Fruit fly (Drosophila melanogaster) whole organism, embryonic: ENCODE data around the gene rhea.

Experiments
- CG1024 ChIP-seq: fragments of 200-800 bp; sonication (Bioruptor generic); IDR thresholded peaks from 2 replicates; pipeline ENCODE4 v1.3.6; 2022; ENCODE audit warnings: missing biosample characterization, missing genetic modification characterization
- CG10267 ChIP-seq: fragments of 200-800 bp; sonication (Bioruptor generic); optimal IDR thresholded peaks from 2 replicates; lab custom pipeline; 2018; ENCODE audit warnings: missing biosample characterization, mild to moderate bottlenecking, missing genetic modification characterization, moderate library complexity
- CG11093 ChIP-seq: fragments of 200-800 bp; sonication (Bioruptor generic); IDR thresholded peaks from 3 replicates; pipeline ENCODE4 v1.3.6; 2022; ENCODE audit warnings: missing biosample characterization, missing genetic modification characterization
- CG12769 ChIP-seq: fragments of 200-800 bp; sonication (Bioruptor generic); optimal IDR thresholded peaks from 2 replicates; lab custom pipeline; 2019; ENCODE audit warnings: missing biosample characterization, mild to moderate bottlenecking, missing genetic modification characterization, moderate library complexity
- CG13287 ChIP-seq: fragments of 200-800 bp; sonication (Bioruptor generic); IDR thresholded peaks from 2 replicates; pipeline ENCODE4 v1.3.6; 2022; ENCODE audit warnings: missing biosample characterization, missing genetic modification characterization; ENCODE audit not compliant: partially characterized antibody
- CG15011 ChIP-seq: fragments of 200-800 bp; sonication (Bioruptor generic); optimal IDR thresholded peaks from 3 replicates; lab custom pipeline; 2018; ENCODE audit warnings: missing biosample characterization, mild to moderate bottlenecking, missing genetic modification characterization
- CG15479 ChIP-seq: fragments of 200-800 bp; sonication (Bioruptor generic); optimal IDR thresholded peaks from 3 replicates; lab custom pipeline; 2019; ENCODE audit warnings: missing biosample characterization, mild to moderate bottlenecking, missing genetic modification characterization, moderate library complexity
- CG15601 ChIP-seq: fragments of 200-800 bp; sonication (Bioruptor generic); optimal IDR thresholded peaks from 3 replicates; lab custom pipeline; 2019; ENCODE audit warnings: missing biosample characterization, mild to moderate bottlenecking, missing genetic modification characterization, moderate library complexity
- CG15696 ChIP-seq: fragments of 200-800 bp; sonication (Bioruptor generic); optimal IDR thresholded peaks from 2 replicates; lab custom pipeline; 2019; ENCODE audit warnings: missing biosample characterization, mild to moderate bottlenecking, missing genetic modification characterization, moderate library complexity
- CG18476 ChIP-seq: fragments of 200-800 bp; sonication (Bioruptor generic); optimal IDR thresholded peaks from 2 replicates; lab custom pipeline; 2016; ENCODE audit warnings: missing biosample characterization, mild to moderate bottlenecking, missing genetic modification characterization
- CG2712 ChIP-seq: fragments of 200-800 bp; optimal IDR thresholded peaks from 3 replicates; lab custom pipeline; 2019; ENCODE audit warnings: missing biosample characterization, mild to moderate bottlenecking, missing genetic modification characterization, moderate library complexity
- CG4424 ChIP-seq: fragments of 200-800 bp; sonication (Bioruptor generic); optimal IDR thresholded peaks from 3 replicates; lab custom pipeline; 2016; ENCODE audit warnings: missing biosample characterization, missing genetic modification characterization
- CG6254 ChIP-seq: fragments of 200-800 bp; sonication (Bioruptor generic); optimal IDR thresholded peaks from 3 replicates; lab custom pipeline; 2017; ENCODE audit warnings: mild to moderate bottlenecking, missing biosample characterization, missing genetic modification reagents, missing genetic modification characterization
- CG6689 ChIP-seq: fragments of 200-800 bp; sonication (Bioruptor generic); IDR thresholded peaks from 2 replicates; pipeline ENCODE4 v1.3.6; 2022; ENCODE audit warnings: missing biosample characterization, missing genetic modification characterization
- CG7928 ChIP-seq: fragments of 200-800 bp; sonication (Bioruptor generic); optimal IDR thresholded peaks from 2 replicates; lab custom pipeline; 2017; ENCODE audit warnings: missing biosample characterization, mild to moderate bottlenecking, missing genetic modification characterization
- CG9609 ChIP-seq: fragments of 200-800 bp; sonication (Bioruptor generic); optimal IDR thresholded peaks from 3 replicates; lab custom pipeline; 2016; ENCODE audit warnings: missing biosample characterization, missing genetic modification characterization
- CG9817 ChIP-seq: fragments of 200-800 bp; sonication (Bioruptor generic); optimal IDR thresholded peaks from 2 replicates; lab custom pipeline; 2018; ENCODE audit warnings: missing biosample characterization, mild to moderate bottlenecking, missing genetic modification characterization, moderate library complexity
- Dip3 ChIP-seq: fragments of 200-800 bp; sonication (Bioruptor generic); optimal IDR thresholded peaks from 3 replicates; lab custom pipeline; 2016; ENCODE audit warnings: missing biosample characterization, missing genetic modification characterization
- Dp ChIP-seq: fragments of 200-800 bp; sonication (Bioruptor generic); optimal IDR thresholded peaks from 2 replicates; lab custom pipeline; 2018; ENCODE audit warnings: missing biosample characterization, mild to moderate bottlenecking, missing genetic modification characterization, moderate library complexity
- HLH4C ChIP-seq: fragments of 200-800 bp; sonication (Bioruptor generic); IDR thresholded peaks from 3 replicates; pipeline ENCODE4 v1.3.6; 2022; ENCODE audit warnings: missing biosample characterization, missing genetic modification characterization; ENCODE audit not compliant: partially characterized antibody
- Spps ChIP-seq: fragments of 200-800 bp; sonication (Bioruptor generic); optimal IDR thresholded peaks from 2 replicates; lab custom pipeline; 2018; ENCODE audit warnings: missing biosample characterization, mild to moderate bottlenecking, missing genetic modification characterization
- Ssrp ChIP-seq: fragments of 200-800 bp; sonication (Bioruptor generic); optimal IDR thresholded peaks from 2 replicates; lab custom pipeline; 2018; ENCODE audit warnings: missing biosample characterization, mild to moderate bottlenecking, missing genetic modification characterization, moderate library complexity
- ab ChIP-seq: fragments of 200-800 bp; sonication (Bioruptor generic); optimal IDR thresholded peaks from 2 replicates; lab custom pipeline; 2016; ENCODE audit warnings: missing biosample characterization, missing genetic modification characterization
- az2 ChIP-seq: fragments of 200-800 bp; sonication (Bioruptor generic); optimal IDR thresholded peaks from 3 replicates; lab custom pipeline; 2016; ENCODE audit warnings: missing biosample characterization, missing genetic modification characterization
- br ChIP-seq: fragments of >200 bp; optimal IDR thresholded peaks from 2 replicates; lab custom pipeline; 2017
- crp ChIP-seq, 2 experiments: fragments of 200-800 bp; sonication (Bioruptor generic); optimal IDR thresholded peaks; 2 replicates in 1 of 2; 3 replicates in 1 of 2; lab custom pipeline; 2017; ENCODE audit warnings: missing biosample characterization in 2 of 2, missing genetic modification characterization in 2 of 2, mild to moderate bottlenecking in 1 of 2, moderate library complexity in 1 of 2
- dm ChIP-seq: fragments of 200-800 bp; sonication (Bioruptor generic); optimal IDR thresholded peaks from 3 replicates; lab custom pipeline; 2016; ENCODE audit warnings: missing biosample characterization, missing genetic modification characterization
- grn ChIP-seq: fragments of 200-800 bp; sonication (Bioruptor generic); optimal IDR thresholded peaks from 3 replicates; lab custom pipeline; 2017; ENCODE audit warnings: missing biosample characterization, missing genetic modification characterization
- gt ChIP-seq: fragments of 200-800 bp; sonication (Bioruptor generic); IDR thresholded peaks from 2 replicates; pipeline ENCODE4 v1.3.6; 2022; ENCODE audit warnings: missing biosample characterization, missing genetic modification characterization
- ham ChIP-seq: fragments of 200-800 bp; sonication (Bioruptor generic); IDR thresholded peaks from 2 replicates; pipeline ENCODE4 v1.3.6; 2022; ENCODE audit warnings: missing biosample characterization, missing genetic modification characterization
- hkb ChIP-seq, 2 experiments: fragments of 200-800 bp in 1 of 2; fragments of >200 bp in 1 of 2; sonication (Bioruptor generic) in 1 of 2; IDR thresholded peaks in 1 of 2; optimal IDR thresholded peaks in 1 of 2; 2 replicates each; pipeline versions ENCODE4 v1.3.6 to Lab custom; 2017 to 2022; ENCODE audit warnings: missing biosample characterization in 1 of 2, missing genetic modification characterization in 1 of 2
- ken ChIP-seq: fragments of 200-800 bp; sonication (Bioruptor generic); IDR thresholded peaks from 3 replicates; pipeline ENCODE4 v1.3.6; 2022; ENCODE audit warnings: missing biosample characterization, missing genetic modification characterization
- lbe ChIP-seq: fragments of 200-800 bp; sonication (Bioruptor generic); optimal IDR thresholded peaks from 2 replicates; lab custom pipeline; 2016; ENCODE audit warnings: missing biosample characterization, mild to moderate bottlenecking, missing genetic modification characterization
- luna ChIP-seq: fragments of 200-800 bp; sonication (Bioruptor generic); optimal IDR thresholded peaks from 2 replicates; lab custom pipeline; 2016; ENCODE audit warnings: missing biosample characterization, missing genetic modification characterization
- p53 ChIP-seq: fragments of 200-800 bp; sonication (Bioruptor generic); optimal IDR thresholded peaks from 2 replicates; lab custom pipeline; 2016; ENCODE audit warnings: missing biosample characterization, missing genetic modification characterization
- phol ChIP-seq: fragments of 200-800 bp; sonication (Bioruptor generic); optimal IDR thresholded peaks from 3 replicates; lab custom pipeline; 2018; ENCODE audit warnings: missing biosample characterization, mild to moderate bottlenecking, missing genetic modification characterization, moderate library complexity
- repo ChIP-seq: fragments of 200-800 bp; sonication (Bioruptor generic); optimal IDR thresholded peaks from 2 replicates; lab custom pipeline; 2016; ENCODE audit warnings: missing biosample characterization, missing genetic modification characterization
- rib ChIP-seq: fragments of 200-800 bp; sonication (Bioruptor generic); IDR thresholded peaks from 2 replicates; pipeline ENCODE4 v1.3.6; 2022; ENCODE audit warnings: missing biosample characterization, missing genetic modification characterization
- row ChIP-seq: fragments of 200-800 bp; sonication (Bioruptor generic); IDR thresholded peaks from 3 replicates; pipeline ENCODE4 v1.3.6; 2022; ENCODE audit warnings: missing biosample characterization, missing genetic modification characterization
- slou ChIP-seq: fragments of 200-800 bp; sonication (Bioruptor generic); optimal IDR thresholded peaks from 3 replicates; lab custom pipeline; 2016; ENCODE audit warnings: missing biosample characterization, missing genetic modification characterization
- tll ChIP-seq, 2 experiments: fragments of 200-800 bp in 1 of 2; fragments of >200 bp in 1 of 2; sonication (Bioruptor generic) in 1 of 2; optimal IDR thresholded peaks; 2 replicates each; lab custom pipeline; 2017 to 2019; ENCODE audit warnings: missing biosample characterization in 2 of 2, missing genetic modification characterization in 2 of 2, mild to moderate bottlenecking in 1 of 2, moderate library complexity in 1 of 2
- tx ChIP-seq: fragments of 200-800 bp; sonication (Bioruptor generic); optimal IDR thresholded peaks from 2 replicates; lab custom pipeline; 2016; ENCODE audit warnings: missing biosample characterization, missing genetic modification characterization
- vnd ChIP-seq: fragments of 200-800 bp; sonication (Bioruptor generic); IDR thresholded peaks from 3 replicates; pipeline ENCODE4 v1.3.6; 2022; ENCODE audit warnings: missing biosample characterization, missing genetic modification characterization; ENCODE audit not compliant: partially characterized antibody
- yki ChIP-seq: fragments of >200 bp; optimal IDR thresholded peaks from 3 replicates; lab custom pipeline; 2018
- zen ChIP-seq: fragments of 200-800 bp; sonication (Bioruptor generic); optimal IDR thresholded peaks from 3 replicates; lab custom pipeline; 2018; ENCODE audit warnings: missing biosample characterization, mild to moderate bottlenecking, missing genetic modification characterization, moderate library complexity

The rhea gene

DNA sequence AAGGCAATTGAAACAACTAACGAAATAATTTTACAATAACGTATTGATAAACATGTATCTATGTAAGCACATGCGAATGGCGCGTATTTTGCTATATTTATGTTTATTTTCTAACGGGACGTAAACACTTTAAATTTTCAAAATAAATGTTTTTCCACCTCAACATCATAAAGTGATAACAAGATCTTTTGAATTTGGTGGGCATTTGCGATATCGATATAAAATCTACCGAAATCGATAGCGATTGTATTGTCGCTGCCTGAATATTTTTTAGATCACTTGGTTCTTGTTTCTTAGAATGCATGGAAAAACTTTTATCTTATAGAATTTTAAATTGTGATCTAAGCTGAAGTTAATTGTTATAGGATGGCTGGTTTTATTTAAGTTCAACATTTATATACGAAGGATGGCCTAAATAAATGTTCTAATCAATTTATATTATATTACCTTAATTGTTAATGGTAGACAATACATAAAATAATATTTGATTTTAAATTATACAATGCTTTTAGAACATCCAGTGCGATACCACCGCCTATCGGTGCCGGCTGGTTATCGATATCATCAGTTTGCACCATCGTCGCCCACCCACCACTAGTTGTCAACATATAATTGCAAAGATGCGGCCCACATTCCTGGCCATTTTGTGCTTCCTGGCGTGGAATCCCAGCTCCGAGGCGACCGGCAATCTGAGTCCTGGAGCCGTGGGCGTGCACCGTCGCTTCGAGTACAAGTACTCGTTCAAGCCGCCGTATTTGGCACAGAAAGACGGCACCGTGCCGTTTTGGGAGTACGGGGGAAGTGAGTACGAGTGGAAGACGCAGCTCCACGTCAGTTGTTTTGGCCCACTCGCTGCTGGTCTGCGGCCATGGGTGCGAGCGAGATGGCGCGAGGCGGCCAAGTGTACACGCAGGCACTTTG, 10.2 kb upstream of the rhea start, which contains the start of gene ergic53 (continued):
- TF ChIP-seq hkb (optimal IDR thresholded peaks at IDR 0.05; lab: Kevin White, UChicago): no peak
- peak; percentile 43; the same call in 1 of the 2 replicates for TF ChIP-seq hkb (GFP tag; IDR thresholded peaks at IDR 0.05; lab: Robert Waterston, UW)
- TF ChIP-seq CG7928 (GFP tag; lab: Kevin White, UChicago): no peak
- no peak for TF ChIP-seq tll (GFP tag; optimal IDR thresholded peaks at IDR 0.05; lab: Kevin White, UChicago)
- peak; percentile 44 for TF ChIP-seq CG2712 (tag; lab: Kevin White, UChicago)
- peak; percentile 10 for TF ChIP-seq repo (GFP tag; lab: Kevin White, UChicago)
- no peak for TF ChIP-seq rib (GFP tag; lab: Robert Waterston, UW)
- peak; percentile 76 for TF ChIP-seq CG13287 (GFP tag; lab: Robert Waterston, UW)
- no peak for TF ChIP-seq CG18476 (GFP tag; lab: Kevin White, UChicago)
- no peak for TF ChIP-seq ham (GFP tag; lab: Robert Waterston, UW)
- TF ChIP-seq CG15479 (GFP tag; lab: Kevin White, UChicago): peak; percentile 11
- TF ChIP-seq br (lab: Kevin White, UChicago): no peak
- TF ChIP-seq crp (GFP tag; optimal IDR thresholded peaks at IDR 0.05; lab: Kevin White, UChicago): no peak
- no peak for TF ChIP-seq Spps
- no peak for TF ChIP-seq CG15011 (GFP tag; lab: Kevin White, UChicago)
- peak; percentile 51 for TF ChIP-seq phol (tag; lab: Kevin White, UChicago)
- no peak for TF ChIP-seq grn (GFP tag; lab: Kevin White, UChicago)
- TF ChIP-seq Dip3 (GFP tag; lab: Kevin White, UChicago): no peak
- TF ChIP-seq HLH4C (GFP tag; lab: Robert Waterston, UW): peak; percentile 89
- TF ChIP-seq CG10267 (tag; lab: Kevin White, UChicago): peak; percentile 44
- TF ChIP-seq zen (tag; lab: Kevin White, UChicago): no peak
- peak; percentile 9 for TF ChIP-seq CG4424
- TF ChIP-seq CG15601 (tag; lab: Kevin White, UChicago): no peak
- TF ChIP-seq CG9609 (GFP tag; lab: Kevin White, UChicago): no peak
- TF ChIP-seq row (GFP tag; lab: Robert Waterston, UW): 0 out of 3 replicates have a peak, but pooled peaks have one; percentile 25
- no peak for TF ChIP-seq slou (GFP tag; lab: Kevin White, UChicago)
- TF ChIP-seq CG9817 (tag; lab: Kevin White, UChicago): no peak
- no peak for TF ChIP-seq Ssrp
- no peak for TF ChIP-seq CG6689 (GFP tag; lab: Robert Waterston, UW)
- no peak for TF ChIP-seq CG15696 (tag; lab: Kevin White, UChicago)
- TF ChIP-seq p53 (GFP tag; lab: Kevin White, UChicago): no peak
- no peak for TF ChIP-seq tx
- TF ChIP-seq ab (GFP tag; lab: Kevin White, UChicago): no peak
- TF ChIP-seq vnd (GFP tag; lab: Robert Waterston, UW): peak; percentile 79
- TF ChIP-seq dm: no peak
- TF ChIP-seq CG12769 (tag; lab: Kevin White, UChicago): no peak
- TF ChIP-seq gt (GFP tag; lab: Robert Waterston, UW): no peak
- TF ChIP-seq az2: no peak
- no peak for TF ChIP-seq CG11093 (GFP tag; lab: Robert Waterston, UW)
- TF ChIP-seq yki: no peak
- TF ChIP-seq lbe (GFP tag; lab: Kevin White, UChicago): peak; percentile 27
- no peak for TF ChIP-seq luna (GFP tag; lab: Kevin White, UChicago)
- TF ChIP-seq CG6254 (GFP tag; lab: Kevin White, UChicago): no peak
- TF ChIP-seq Dp (GFP tag; lab: Kevin White, UChicago): peak; percentile 89
- TF ChIP-seq CG1024 (GFP tag; lab: Robert Waterston, UW): no peak
- TF ChIP-seq ken: no peak
